Worm (Caenorhabditis elegans): Measurements from ENCODE around the gene lips-11.

- TF ChIP-seq ces-1 (GFP tag; optimal IDR thresholded peaks at IDR 0.05) (no peak), ama-1 (optimal IDR thresholded peaks at IDR 0.05) (no peak), ceh-82 (tag; optimal IDR thresholded peaks at IDR 0.05) (no peak)
Observed at ce11 chrII:1103484-1104100, 7.2 kb downstream of the lips-11 start.

Data from whole organism, L1 larva.